Fruit fly (Drosophila melanogaster): Measurements from ENCODE around the gene CG33523.

CG33523 gene

dm6 chr3L:5923646-5924122, at the start of gene CG33523:
CG33523 (plus strand) TSS chr3L:5923862.
- TF ChIP-seq insv (optimal IDR thresholded peaks at IDR 0.05) (no peak), ttk (optimal IDR thresholded peaks at IDR 0.05) (no peak), Sin3A (optimal IDR thresholded peaks at IDR 0.05) (no peak), h (optimal IDR thresholded peaks at IDR 0.05) (no peak), psq (optimal IDR thresholded peaks at IDR 0.05) (no peak), Myc (optimal IDR thresholded peaks at IDR 0.05) (no peak)

dm6 chr3L:5878734-5879291, 44.8 kb upstream of the CG33523 start:
- TF ChIP-seq ttk (optimal IDR thresholded peaks at IDR 0.05) = no peak
- no peak for TF ChIP-seq h (optimal IDR thresholded peaks at IDR 0.05)
- TF ChIP-seq Sin3A (optimal IDR thresholded peaks at IDR 0.05) = no peak
- TF ChIP-seq Myc (optimal IDR thresholded peaks at IDR 0.05) = no peak
- no peak for TF ChIP-seq insv (optimal IDR thresholded peaks at IDR 0.05)
- TF ChIP-seq psq (optimal IDR thresholded peaks at IDR 0.05) = no peak

- TF ChIP-seq h (optimal IDR thresholded peaks at IDR 0.05) (no peak), insv (optimal IDR thresholded peaks at IDR 0.05) (no peak)
Observed at dm6 chr3L:5881310-5882208, 42.1 kb upstream of the CG33523 start.

- TF ChIP-seq Myc (optimal IDR thresholded peaks at IDR 0.05) (no peak), h (optimal IDR thresholded peaks at IDR 0.05) (no peak), Sin3A (optimal IDR thresholded peaks at IDR 0.05) (no peak), ttk (optimal IDR thresholded peaks at IDR 0.05) (no peak), psq (optimal IDR thresholded peaks at IDR 0.05) (no peak)
Observed at dm6 chr3L:5882209-5882403, 41.6 kb upstream of the CG33523 start, which contains the start of gene CG13287. CG13287 (plus strand) TSS chr3L:5882304.

- TF ChIP-seq h (optimal IDR thresholded peaks at IDR 0.05) = no peak
- TF ChIP-seq Sin3A (optimal IDR thresholded peaks at IDR 0.05) = no peak
Observed at dm6 chr3L:5884735-5885134, 38.9 kb upstream of the CG33523 start.

- TF ChIP-seq Sin3A (optimal IDR thresholded peaks at IDR 0.05) (no peak), Myc (optimal IDR thresholded peaks at IDR 0.05) (no peak), insv (optimal IDR thresholded peaks at IDR 0.05) (no peak), h (optimal IDR thresholded peaks at IDR 0.05) (no peak), psq (optimal IDR thresholded peaks at IDR 0.05) (no peak), ttk (optimal IDR thresholded peaks at IDR 0.05) (no peak)
Observed at dm6 chr3L:5891114-5891513, 32.5 kb upstream of the CG33523 start.

- no peak for TF ChIP-seq ttk (optimal IDR thresholded peaks at IDR 0.05)
- no peak for TF ChIP-seq h (optimal IDR thresholded peaks at IDR 0.05)
- no peak for TF ChIP-seq Myc (optimal IDR thresholded peaks at IDR 0.05)
- TF ChIP-seq insv (optimal IDR thresholded peaks at IDR 0.05) = no peak
- no peak for TF ChIP-seq psq (optimal IDR thresholded peaks at IDR 0.05)
- no peak for TF ChIP-seq Sin3A (optimal IDR thresholded peaks at IDR 0.05)
Observed at dm6 chr3L:5891812-5892211, 31.9 kb upstream of the CG33523 start.

- TF ChIP-seq psq (optimal IDR thresholded peaks at IDR 0.05) (no peak), h (optimal IDR thresholded peaks at IDR 0.05) (no peak)
Observed at dm6 chr3L:5893063-5893462, 30.6 kb upstream of the CG33523 start.

- no peak for TF ChIP-seq ttk (optimal IDR thresholded peaks at IDR 0.05)
- no peak for TF ChIP-seq Myc (optimal IDR thresholded peaks at IDR 0.05)
- no peak for TF ChIP-seq insv (optimal IDR thresholded peaks at IDR 0.05)
- TF ChIP-seq h (optimal IDR thresholded peaks at IDR 0.05) = no peak
- TF ChIP-seq Sin3A (optimal IDR thresholded peaks at IDR 0.05) = no peak
- no peak for TF ChIP-seq psq (optimal IDR thresholded peaks at IDR 0.05)
Observed at dm6 chr3L:5897228-5897688, 26.4 kb upstream of the CG33523 start, which contains the start of the genes PolE2 and CG5592. PolE2 (minus strand) TSS chr3L:5897435. CG5592 (plus strand) TSS chr3L:5897638.

- TF ChIP-seq ttk (optimal IDR thresholded peaks at IDR 0.05) (no peak), psq (optimal IDR thresholded peaks at IDR 0.05) (no peak), insv (optimal IDR thresholded peaks at IDR 0.05) (no peak), Myc (optimal IDR thresholded peaks at IDR 0.05) (no peak), h (optimal IDR thresholded peaks at IDR 0.05) (no peak), Sin3A (optimal IDR thresholded peaks at IDR 0.05) (no peak)
Observed at dm6 chr3L:5899305-5899704, 24.4 kb upstream of the CG33523 start, which contains the start of gene CG32409. CG32409 (plus strand) TSS chr3L:5899528.

dm6 chr3L:5902189-5902765, 21.4 kb upstream of the CG33523 start, which contains the start of gene QC:
QC (minus strand) TSS chr3L:5902456.
- TF ChIP-seq psq (optimal IDR thresholded peaks at IDR 0.05) (no peak), Myc (optimal IDR thresholded peaks at IDR 0.05) (no peak), h (optimal IDR thresholded peaks at IDR 0.05) (no peak), Sin3A (optimal IDR thresholded peaks at IDR 0.05) (no peak), insv (optimal IDR thresholded peaks at IDR 0.05) (no peak), ttk (optimal IDR thresholded peaks at IDR 0.05) (no peak)

dm6 chr3L:5903955-5904354, 19.7 kb upstream of the CG33523 start, which contains the start of gene CG32413:
CG32413 (minus strand) TSS chr3L:5904055.
- no peak for TF ChIP-seq Myc (optimal IDR thresholded peaks at IDR 0.05)
- no peak for TF ChIP-seq h (optimal IDR thresholded peaks at IDR 0.05)
- no peak for TF ChIP-seq Sin3A (optimal IDR thresholded peaks at IDR 0.05)
- TF ChIP-seq insv (optimal IDR thresholded peaks at IDR 0.05) = no peak
